Worm (Caenorhabditis elegans): Measurements from ENCODE around the gene C35D6.4.

Gene C35D6.4

ce11 chrIV:16399776-16400368 lies 49.1 kb downstream of the C35D6.4 start, which contains the start of gene Y65A5A.1 (continued):
- TF ChIP-seq athp-1 (tag; optimal IDR thresholded peaks at IDR 0.05) (peak; percentile 27), nhr-120 (GFP tag; IDR thresholded peaks at IDR 0.05) (no peak), ceh-91 (GFP tag; IDR thresholded peaks at IDR 0.05) (no peak), sdz-38 (tag; optimal IDR thresholded peaks at IDR 0.05) (no peak), mes-4 (tag; optimal IDR thresholded peaks at IDR 0.05) (no peak), nfya-2 (GFP tag; IDR thresholded peaks at IDR 0.05) (no peak), ceh-40 (GFP tag; IDR thresholded peaks at IDR 0.05) (no peak), pbrm-1 (GFP tag; IDR thresholded peaks at IDR 0.05) (peak; percentile 70; the same call in 1 of the 2 replicates), ceh-58 (GFP tag; IDR thresholded peaks at IDR 0.05) (no peak), hsf-1 (GFP tag; IDR thresholded peaks at IDR 0.05) (no peak), hlh-12 (tag; optimal IDR thresholded peaks at IDR 0.05) (no peak), Y53F4B.3 (GFP tag; IDR thresholded peaks at IDR 0.05) (no peak), die-1 (tag; optimal IDR thresholded peaks at IDR 0.05) (peak; percentile 31), ets-4 (GFP tag; optimal IDR thresholded peaks at IDR 0.05) (no peak), dox-1 (GFP tag; IDR thresholded peaks at IDR 0.05) (peak; percentile 61; the same call in 1 of the 2 replicates), chd-7 (tag; optimal IDR thresholded peaks at IDR 0.05) (no peak), ztf-25 (GFP tag; IDR thresholded peaks at IDR 0.05) (peak; percentile 70; the same call in 1 of the 2 replicates), B0261.1 (tag; optimal IDR thresholded peaks at IDR 0.05) (peak; percentile 72), F37B4.10 (GFP tag; IDR thresholded peaks at IDR 0.05) (no peak), unc-130 (GFP tag; optimal IDR thresholded peaks at IDR 0.05) (no peak), gei-17 (GFP tag; optimal IDR thresholded peaks at IDR 0.05) (no peak), nhr-179 (tag; optimal IDR thresholded peaks at IDR 0.05) (no peak), ztf-26 (tag; optimal IDR thresholded peaks at IDR 0.05) (no peak), nhr-80 (tag; optimal IDR thresholded peaks at IDR 0.05) (no peak), egl-18 (GFP tag; IDR thresholded peaks at IDR 0.05) (no peak), ceh-27 (GFP tag; optimal IDR thresholded peaks at IDR 0.05) (no peak), tbp1 (GFP tag; optimal IDR thresholded peaks at IDR 0.05) (peak; percentile 89), nhr-27 (tag; optimal IDR thresholded peaks at IDR 0.05) (no peak), fkh-3 (tag; optimal IDR thresholded peaks at IDR 0.05) (no peak), snpc-1.1 (tag; optimal IDR thresholded peaks at IDR 0.05; ENCODE audit: insufficient read depth) (peak; percentile 55), C06A6.2 (GFP tag; conservative IDR thresholded peaks at IDR 0.05) (no peak), Y67H2A.10 (GFP tag; conservative IDR thresholded peaks at IDR 0.05) (no peak), lin-54 (GFP tag; optimal IDR thresholded peaks at IDR 0.05) (peak; percentile 14), F23B12.7 (tag; optimal IDR thresholded peaks at IDR 0.05; ENCODE audit: insufficient read depth) (peak; percentile 62), ztf-6 (GFP tag; IDR thresholded peaks at IDR 0.05) (no peak), ZK185.1 (tag; optimal IDR thresholded peaks at IDR 0.05; ENCODE audit: poor library complexity, severe bottlenecking) (peak; percentile 67), zfh-2 (GFP tag; conservative IDR thresholded peaks at IDR 0.05) (no peak), atf-7 (tag; optimal IDR thresholded peaks at IDR 0.05) (no peak), ztf-28 (GFP tag; IDR thresholded peaks at IDR 0.05) (0 out of 2 replicates have a peak, but pooled peaks have one; percentile 19), madf-8 (GFP tag; conservative IDR thresholded peaks at IDR 0.05) (no peak), attf-3 (GFP tag; conservative IDR thresholded peaks at IDR 0.05) (no peak), egl-44 (GFP tag; IDR thresholded peaks at IDR 0.05) (no peak), B0336.3 (GFP tag; IDR thresholded peaks at IDR 0.05) (no peak), Y95B8A.8 (GFP tag; IDR thresholded peaks at IDR 0.05) (no peak), efl-1 (GFP tag; optimal IDR thresholded peaks at IDR 0.05) (no peak), ztf-18 (tag; optimal IDR thresholded peaks at IDR 0.05) (peak; percentile 61), lir-1 (GFP tag; conservative IDR thresholded peaks at IDR 0.05) (no peak), hrde-1 (tag; optimal IDR thresholded peaks at IDR 0.05; ENCODE audit: borderline replicate concordance) (no peak), tlf-1 (GFP tag; optimal IDR thresholded peaks at IDR 0.05) (no peak)

Data from whole organism, young adult.